Fruit fly (Drosophila melanogaster) whole organism, adult: ENCODE results near the gene CG9951.

Source experiments
- CG11617 ChIP-seq: fragments of 200-800 bp; sonication (Bioruptor generic); optimal IDR thresholded peaks from 2 replicates; lab custom pipeline; 2017; ENCODE audit warnings: mild to moderate bottlenecking, missing biosample characterization, missing genetic modification reagents, missing genetic modification characterization
- CG12768 ChIP-seq: fragments of 200-800 bp; sonication (Bioruptor generic); optimal IDR thresholded peaks from 2 replicates; lab custom pipeline; 2017; ENCODE audit warnings: missing biosample characterization, missing genetic modification characterization, mild to moderate bottlenecking, moderate library complexity, missing genetic modification reagents
- CG14711 ChIP-seq: fragments of 200-800 bp; sonication (Bioruptor generic); optimal IDR thresholded peaks from 2 replicates; lab custom pipeline; 2018; ENCODE audit warnings: missing biosample characterization, mild to moderate bottlenecking, missing genetic modification characterization, moderate library complexity
- CG1620 ChIP-seq: fragments of 200-800 bp; sonication (Bioruptor generic); optimal IDR thresholded peaks from 2 replicates; lab custom pipeline; 2016; ENCODE audit warnings: missing biosample characterization, missing genetic modification characterization
- CG33017 ChIP-seq: fragments of 200-800 bp; sonication (Bioruptor generic); optimal IDR thresholded peaks from 2 replicates; lab custom pipeline; 2018; ENCODE audit warnings: missing biosample characterization, mild to moderate bottlenecking, missing genetic modification characterization, moderate library complexity
- CG5204 ChIP-seq: fragments of 200-800 bp; sonication (Bioruptor generic); optimal IDR thresholded peaks from 2 replicates; lab custom pipeline; 2016; ENCODE audit warnings: missing biosample characterization, missing genetic modification characterization
- CG7045 ChIP-seq: fragments of 200-800 bp; sonication (Bioruptor generic); optimal IDR thresholded peaks from 2 replicates; lab custom pipeline; 2017; ENCODE audit warnings: missing biosample characterization, mild to moderate bottlenecking, missing genetic modification characterization
- CG7101 ChIP-seq: fragments of 200-800 bp; sonication (Bioruptor generic); optimal IDR thresholded peaks from 2 replicates; lab custom pipeline; 2018; ENCODE audit warnings: missing biosample characterization, mild to moderate bottlenecking, missing genetic modification characterization, moderate library complexity
- Clk ChIP-seq: fragments of 200-800 bp; sonication (Bioruptor generic); optimal IDR thresholded peaks from 2 replicates; lab custom pipeline; 2017; ENCODE audit warnings: missing biosample characterization, missing genetic modification characterization
- Crg-1 ChIP-seq: fragments of 200-800 bp; sonication (Bioruptor generic); optimal IDR thresholded peaks from 2 replicates; lab custom pipeline; 2016; ENCODE audit warnings: missing biosample characterization, missing genetic modification characterization
- Hr96 ChIP-seq: fragments of 200-800 bp; sonication (Bioruptor generic); optimal IDR thresholded peaks from 2 replicates; lab custom pipeline; 2016; ENCODE audit warnings: missing biosample characterization, missing genetic modification characterization
- Mnt ChIP-seq: fragments of 200-800 bp; sonication (Bioruptor generic); optimal IDR thresholded peaks from 2 replicates; lab custom pipeline; 2016; ENCODE audit warnings: missing biosample characterization, mild to moderate bottlenecking, missing genetic modification characterization
- bab1 ChIP-seq: fragments of 200-800 bp; sonication (Bioruptor generic); optimal IDR thresholded peaks from 3 replicates; lab custom pipeline; 2019; ENCODE audit warnings: missing biosample characterization, mild to moderate bottlenecking, missing genetic modification characterization, moderate library complexity
- cic ChIP-seq: fragments of 200-800 bp; sonication (Bioruptor generic); optimal IDR thresholded peaks from 2 replicates; lab custom pipeline; 2017; ENCODE audit warnings: missing biosample characterization, mild to moderate bottlenecking, missing genetic modification characterization, moderate library complexity
- cnc ChIP-seq, 2 experiments: fragments of >200 bp; optimal IDR thresholded peaks; 2 replicates each; lab custom pipeline; 2017
- kay ChIP-seq: fragments of 200-800 bp; sonication (Bioruptor generic); peaks from one replicate; lab custom pipeline; 2016; ENCODE audit warnings: missing biosample characterization, missing genetic modification characterization, borderline replicate concordance
- ovo ChIP-seq: fragments of 200-800 bp; sonication (Bioruptor generic); optimal IDR thresholded peaks from 2 replicates; lab custom pipeline; 2016; ENCODE audit warnings: missing biosample characterization, missing genetic modification characterization
- pad ChIP-seq: fragments of 200-800 bp; sonication (Bioruptor generic); optimal IDR thresholded peaks from 3 replicates; lab custom pipeline; 2017; ENCODE audit warnings: missing biosample characterization, missing genetic modification characterization, mild to moderate bottlenecking, moderate library complexity, missing genetic modification reagents
- tj ChIP-seq: fragments of 200-800 bp; sonication (Bioruptor generic); optimal IDR thresholded peaks from 3 replicates; lab custom pipeline; 2017; ENCODE audit warnings: missing biosample characterization, mild to moderate bottlenecking, missing genetic modification characterization, moderate library complexity
- toe ChIP-seq: fragments of 200-800 bp; sonication (Bioruptor generic); optimal IDR thresholded peaks from 2 replicates; lab custom pipeline; 2016; ENCODE audit warnings: missing biosample characterization, missing genetic modification characterization

Gene CG9951

DNA sequence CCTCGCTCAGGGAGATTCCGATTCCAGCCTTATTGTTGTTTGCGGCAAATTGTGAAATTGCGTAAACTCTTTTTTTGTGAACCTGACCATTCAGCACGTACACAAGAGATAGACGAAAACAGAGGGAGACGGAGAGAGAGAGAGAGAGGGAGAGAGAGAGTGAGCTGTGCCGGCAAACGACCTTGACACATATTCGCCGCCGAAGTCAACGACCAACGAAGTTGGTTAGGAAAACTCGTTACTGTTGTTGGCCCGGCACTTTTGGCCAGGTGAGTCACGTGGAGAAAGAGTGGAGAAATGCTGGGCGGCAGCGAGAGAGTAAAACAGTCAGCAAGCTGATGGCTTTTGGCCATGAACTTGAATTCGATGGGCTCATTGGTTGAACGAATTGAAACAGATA lies 33.0 kb upstream of the CG9951 start:
- TF ChIP-seq CG7045 (GFP tag; lab: Kevin White, UChicago), result no peak
- TF ChIP-seq kay (GFP tag; lab: Kevin White, UChicago), result no peak
- TF ChIP-seq CG11617, result no peak

DNA sequence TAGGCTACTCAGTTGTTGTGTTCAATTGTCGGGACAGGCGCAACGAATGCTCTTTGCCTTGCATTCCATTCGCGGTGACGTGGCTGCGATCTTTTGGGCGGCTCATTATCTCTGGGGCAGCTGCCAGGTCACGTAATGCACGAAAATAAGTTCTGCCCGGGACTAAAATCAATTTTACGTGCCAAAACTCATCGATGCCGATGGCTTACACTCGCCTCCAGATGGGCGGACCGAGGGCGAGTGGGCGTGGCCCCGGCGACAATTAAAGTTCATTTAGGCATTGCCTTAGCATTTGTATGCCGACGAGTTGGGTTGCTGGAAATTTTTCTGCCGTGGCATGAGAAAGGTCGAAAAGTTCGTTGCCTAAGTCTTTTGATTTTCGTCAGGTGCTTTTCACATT lies 26.2 kb upstream of the CG9951 start:
- TF ChIP-seq Crg-1 (no peak), CG1620 (GFP tag; lab: Kevin White, UChicago) (no peak), CG11617 (no peak), Mnt (GFP tag; lab: Kevin White, UChicago) (no peak), cnc (optimal IDR thresholded peaks at IDR 0.05; lab: Kevin White, UChicago) (no peak), kay (GFP tag; lab: Kevin White, UChicago) (no peak), Hr96 (GFP tag; lab: Kevin White, UChicago) (no peak), cic (GFP tag; lab: Kevin White, UChicago) (no peak), pad (GFP tag; lab: Kevin White, UChicago) (no peak), CG5204 (GFP tag; lab: Kevin White, UChicago) (no peak), toe (GFP tag; lab: Kevin White, UChicago) (no peak), CG33017 (no peak), CG14711 (tag; lab: Kevin White, UChicago) (no peak), tj (GFP tag; lab: Kevin White, UChicago) (no peak), Clk (GFP tag; lab: Kevin White, UChicago) (no peak), CG7045 (GFP tag; lab: Kevin White, UChicago) (no peak), CG12768 (GFP tag; lab: Kevin White, UChicago) (no peak), ovo (GFP tag; lab: Kevin White, UChicago) (no peak), bab1 (GFP tag; lab: Kevin White, UChicago) (no peak), CG7101 (tag; lab: Kevin White, UChicago) (no peak)

dm6 chr3L:16840540-16840939 lies 22.4 kb upstream of the CG9951 start:
- TF ChIP-seq CG33017 (no peak), pad (GFP tag; lab: Kevin White, UChicago) (no peak), Hr96 (GFP tag; lab: Kevin White, UChicago) (no peak), Clk (GFP tag; lab: Kevin White, UChicago) (no peak), toe (GFP tag; lab: Kevin White, UChicago) (no peak), Mnt (GFP tag; lab: Kevin White, UChicago) (no peak), CG7101 (tag; lab: Kevin White, UChicago) (no peak)

- TF ChIP-seq ovo (GFP tag; lab: Kevin White, UChicago) (no peak), Crg-1 (no peak), CG33017 (peak; percentile 8), Mnt (GFP tag; lab: Kevin White, UChicago) (no peak), CG11617 (no peak), kay (GFP tag; lab: Kevin White, UChicago) (no peak), CG1620 (GFP tag; lab: Kevin White, UChicago) (no peak), Clk (GFP tag; lab: Kevin White, UChicago) (no peak)
Observed at dm6 chr3L:16842087-16842567, 20.8 kb upstream of the CG9951 start, which contains the start of gene TSG101. TSS of gene TSG101 (plus strand) at chr3L:16842294.

- no peak for TF ChIP-seq kay (GFP tag; lab: Kevin White, UChicago)
- TF ChIP-seq CG7045 (GFP tag; lab: Kevin White, UChicago), result no peak
- no peak for TF ChIP-seq Crg-1
- TF ChIP-seq Clk (GFP tag; lab: Kevin White, UChicago), result no peak
- peak; percentile 95 for TF ChIP-seq cic (GFP tag; lab: Kevin White, UChicago)
- TF ChIP-seq cnc (optimal IDR thresholded peaks at IDR 0.05; lab: Kevin White, UChicago), result no peak
- peak; percentile 25 for TF ChIP-seq Mnt (GFP tag; lab: Kevin White, UChicago)
Observed at dm6 chr3L:16842952-16843351, 20.0 kb upstream of the CG9951 start.

DNA sequence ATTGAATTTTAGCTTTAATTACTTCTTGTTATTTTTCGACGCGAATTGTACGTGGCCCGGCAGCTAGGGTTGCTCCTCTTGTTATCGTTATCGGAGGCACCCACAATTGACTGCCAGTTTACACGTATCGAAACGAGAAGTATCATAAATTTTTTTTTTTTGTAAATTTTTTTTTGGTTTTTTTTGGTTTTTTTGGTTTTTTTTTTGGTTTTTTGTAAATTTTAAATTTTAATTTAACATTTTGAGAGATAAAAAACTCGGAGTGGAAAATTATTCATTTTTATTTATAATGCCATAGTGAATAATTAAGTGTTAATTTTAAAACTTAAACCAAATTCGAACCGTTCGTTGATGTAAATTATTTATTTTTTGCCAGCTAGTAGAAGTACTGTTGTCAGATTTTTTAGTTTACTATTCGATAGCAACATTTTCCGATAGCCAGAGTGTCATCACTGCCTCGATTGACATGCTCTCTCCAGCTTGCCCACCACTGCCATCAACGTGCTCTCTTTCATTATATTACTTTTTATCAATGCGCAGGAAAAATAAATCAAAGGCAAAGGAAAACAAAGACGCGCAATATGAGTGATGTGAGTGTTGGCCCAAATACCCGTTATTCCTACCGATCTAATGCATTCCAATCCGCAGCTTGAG lies 17.9 kb upstream of the CG9951 start, which contains the start of the genes kud and Zcchc7:
Gene kud (minus strand): TSS at position 72 of the 654 bp plus-strand sequence.
Gene Zcchc7 (plus strand): TSS at position 467 of the 654 bp plus-strand sequence.
- TF ChIP-seq cic (GFP tag; lab: Kevin White, UChicago) (peak; percentile 34), CG1620 (GFP tag; lab: Kevin White, UChicago) (peak; percentile 84), CG12768 (GFP tag; lab: Kevin White, UChicago) (peak; percentile 80), Clk (GFP tag; lab: Kevin White, UChicago) (peak; percentile 73), CG5204 (GFP tag; lab: Kevin White, UChicago) (no peak), Crg-1 (peak; percentile 67), CG11617 (peak; percentile 84), CG14711 (tag; lab: Kevin White, UChicago) (peak; percentile 82), pad (GFP tag; lab: Kevin White, UChicago) (peak; percentile 57), CG7045 (GFP tag; lab: Kevin White, UChicago) (peak; percentile 86), CG7101 (tag; lab: Kevin White, UChicago) (peak; percentile 82), Hr96 (GFP tag; lab: Kevin White, UChicago) (peak; percentile 82), ovo (GFP tag; lab: Kevin White, UChicago) (peak; percentile 45), bab1 (GFP tag; lab: Kevin White, UChicago) (peak; percentile 72), CG33017 (peak; percentile 78), tj (GFP tag; lab: Kevin White, UChicago) (peak; percentile 55), cnc (optimal IDR thresholded peaks at IDR 0.05; lab: Kevin White, UChicago) (no peak), toe (GFP tag; lab: Kevin White, UChicago) (no peak), kay (GFP tag; lab: Kevin White, UChicago) (no peak), Mnt (GFP tag; lab: Kevin White, UChicago) (peak; percentile 78)
